Worm (Caenorhabditis elegans) whole organism, midembryonic: Measurements from ENCODE around the gene H04D03.2.
"Not testable (repeated sequence)": the region's sequence is repeated elsewhere in the genome, so short reads cannot be mapped to it uniquely, and the experiment has no call there.

Experiments
- T22C8.4 ChIP-seq: fragments of 200-800 bp; sonication (Bioruptor generic); IDR thresholded peaks from 2 replicates; pipeline ENCODE4 v1.3.6; 2022; ENCODE audit warnings: missing genetic modification characterization, missing compliant biosample characterization
- klf-2 ChIP-seq: fragments of 200-800 bp; sonication (Bioruptor generic); conservative IDR thresholded peaks from 2 replicates; pipeline ENCODE4 v1.3.6; 2022; ENCODE audit warnings: missing genetic modification reagents, missing genetic modification characterization, missing compliant biosample characterization
- tab-1 ChIP-seq: fragments of 200-800 bp; sonication (Bioruptor generic); IDR thresholded peaks from 2 replicates; pipeline ENCODE4 v1.3.6; 2022; ENCODE audit warnings: missing genetic modification characterization, missing compliant biosample characterization
- ztf-23 ChIP-seq: fragments of 200-800 bp; sonication (Bioruptor generic); IDR thresholded peaks from 2 replicates; pipeline ENCODE4 v1.3.6; 2022; ENCODE audit warnings: missing genetic modification reagents, missing genetic modification characterization, missing compliant biosample characterization

DNA sequence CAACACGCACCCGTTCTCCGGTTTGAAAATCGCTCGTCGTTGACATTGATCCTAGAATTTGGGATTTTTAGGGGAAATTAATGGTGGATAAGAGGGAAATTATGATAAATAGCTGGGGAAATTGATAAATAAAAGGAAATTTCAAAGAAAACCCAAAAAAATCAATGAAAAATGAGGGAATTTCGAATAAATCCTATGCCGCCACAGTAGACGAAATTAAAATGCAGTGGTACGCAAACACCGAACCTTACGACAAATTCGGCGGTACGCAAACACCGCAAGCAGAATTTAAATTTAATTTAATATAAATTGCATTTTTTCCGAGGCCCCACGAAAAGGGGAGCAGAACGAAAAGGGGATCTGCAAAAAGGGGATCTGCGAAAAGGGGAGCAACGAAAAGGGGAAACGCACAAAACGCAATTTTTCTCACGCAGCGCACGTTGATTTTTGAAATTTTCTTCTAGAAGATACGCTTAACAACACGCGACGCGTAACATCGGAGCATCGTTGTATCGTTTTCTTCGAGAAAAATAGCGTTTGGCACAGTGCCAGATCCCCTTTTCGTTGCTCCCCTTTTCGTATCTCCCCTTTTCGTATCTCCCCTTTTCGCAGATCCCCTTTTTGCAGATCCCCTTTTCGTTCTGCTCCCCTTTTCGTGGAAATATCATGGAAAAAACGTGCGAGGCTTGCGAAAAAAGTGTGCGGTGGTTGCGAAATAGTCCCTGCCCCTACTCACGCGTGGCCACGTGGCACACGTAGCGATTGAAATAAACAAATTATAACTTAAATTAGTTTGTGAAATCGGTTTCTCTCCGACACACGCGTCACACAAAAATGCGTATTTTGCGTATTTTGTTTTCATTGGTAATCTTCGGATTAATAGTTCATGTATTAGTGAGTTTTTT, 6.0 kb downstream of the H04D03.2 start, which contains the start of the genes smrd-1 and enu-3.1:
- TF ChIP-seq klf-2 (0 out of 2 replicates have a peak, but pooled peaks have one; percentile 33), ztf-23 (GFP tag; lab: Robert Waterston, UW) (peak; percentile 84)
- not testable (repeated sequence) for TF ChIP-seq tab-1; T22C8.4 (GFP tag; lab: Robert Waterston, UW)
